Worm (Caenorhabditis elegans): ENCODE measurements around the gene lim-8.

The lim-8 gene

DNA sequence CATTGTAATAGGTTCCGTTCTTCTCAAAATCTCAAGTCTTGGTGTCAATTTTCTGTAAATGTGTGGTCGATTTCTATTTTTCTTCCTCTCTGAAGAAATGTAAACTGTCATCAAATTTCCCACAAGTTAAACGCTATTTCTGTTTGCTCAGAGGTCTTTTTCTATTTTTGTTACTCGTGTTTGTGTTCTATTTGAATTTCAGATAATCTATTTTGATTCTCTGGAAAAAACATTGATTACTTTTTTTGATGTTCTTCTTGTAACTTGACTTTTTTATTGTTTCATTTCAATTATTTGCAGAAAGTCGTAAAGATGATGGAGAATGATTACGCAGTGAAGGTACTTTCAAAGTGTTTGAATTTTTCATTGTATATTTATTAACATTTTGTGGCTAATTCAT is at the start of gene lim-8:
lim-8 (plus strand) TSS at position 301 of the 400 bp plus-strand sequence.
- TF ChIP-seq nhr-2 (tag; optimal IDR thresholded peaks at IDR 0.05), result no peak
- no peak for TF ChIP-seq lsy-2 (tag; optimal IDR thresholded peaks at IDR 0.05)
- no peak for TF ChIP-seq sem-2 (GFP tag; optimal IDR thresholded peaks at IDR 0.05)
- no peak for TF ChIP-seq ztf-11 (tag; optimal IDR thresholded peaks at IDR 0.05)
- TF ChIP-seq snpc-4 (tag; optimal IDR thresholded peaks at IDR 0.05), result no peak
- TF ChIP-seq lin-13 (tag; optimal IDR thresholded peaks at IDR 0.05), result no peak
- TF ChIP-seq sptf-1 (tag; optimal IDR thresholded peaks at IDR 0.05), result no peak
- TF ChIP-seq ham-2 (GFP tag; optimal IDR thresholded peaks at IDR 0.05), result no peak
- TF ChIP-seq cnd-1 (tag; optimal IDR thresholded peaks at IDR 0.05), result no peak
- TF ChIP-seq zip-8 (tag; optimal IDR thresholded peaks at IDR 0.05), result no peak
- TF ChIP-seq nhr-237 (tag; optimal IDR thresholded peaks at IDR 0.05), result no peak
- TF ChIP-seq mab-5 (tag; optimal IDR thresholded peaks at IDR 0.05), result no peak
- TF ChIP-seq ceh-39 (tag; optimal IDR thresholded peaks at IDR 0.05), result no peak
- no peak for TF ChIP-seq nhr-76 (tag; optimal IDR thresholded peaks at IDR 0.05)
- no peak for TF ChIP-seq blmp-1 (tag; optimal IDR thresholded peaks at IDR 0.05)
- TF ChIP-seq ceh-43 (GFP tag; optimal IDR thresholded peaks at IDR 0.05), result no peak
- no peak for TF ChIP-seq ces-1 (GFP tag; optimal IDR thresholded peaks at IDR 0.05)
- TF ChIP-seq tbx-8 (GFP tag; optimal IDR thresholded peaks at IDR 0.05), result no peak
- no peak for TF ChIP-seq unc-120 (tag; optimal IDR thresholded peaks at IDR 0.05; ENCODE audit: poor library complexity, severe bottlenecking)
- TF ChIP-seq nhr-12 (tag; optimal IDR thresholded peaks at IDR 0.05), result no peak

DNA sequence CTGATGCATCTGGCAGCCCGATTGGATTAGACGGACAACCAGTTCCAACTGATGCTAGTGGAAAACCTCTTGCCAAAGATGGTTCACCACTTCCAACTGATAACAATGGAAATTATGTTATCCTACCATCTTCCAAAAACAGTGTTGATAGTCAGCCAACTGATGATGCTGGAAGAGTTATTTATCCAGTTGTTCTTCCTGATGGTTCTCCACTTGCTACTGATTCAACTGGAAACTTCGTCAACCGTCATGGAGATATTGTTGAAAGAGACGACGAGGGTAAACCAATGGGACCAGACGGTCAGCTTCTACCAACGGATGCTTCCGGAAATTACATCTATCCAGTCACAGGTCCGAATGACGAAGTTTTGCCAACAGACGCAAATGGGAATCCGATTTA is 45.8 kb upstream of the lim-8 start:
- TF ChIP-seq M03D4.4 (tag; optimal IDR thresholded peaks at IDR 0.05) (no peak), elt-3 (tag; optimal IDR thresholded peaks at IDR 0.05) (no peak), unc-62 (GFP tag; optimal IDR thresholded peaks at IDR 0.05) (no peak), sem-2 (GFP tag; optimal IDR thresholded peaks at IDR 0.05) (no peak), nhr-28 (tag; optimal IDR thresholded peaks at IDR 0.05) (no peak), ham-2 (GFP tag; optimal IDR thresholded peaks at IDR 0.05) (no peak), elt-1 (tag; optimal IDR thresholded peaks at IDR 0.05; ENCODE audit: borderline replicate concordance, insufficient read depth) (no peak), mab-5 (tag; optimal IDR thresholded peaks at IDR 0.05) (no peak), bed-3 (GFP tag; optimal IDR thresholded peaks at IDR 0.05) (no peak), ceh-83 (GFP tag; optimal IDR thresholded peaks at IDR 0.05) (no peak), hlh-1 (tag; optimal IDR thresholded peaks at IDR 0.05) (no peak), ceh-39 (tag; optimal IDR thresholded peaks at IDR 0.05) (no peak), lin-32 (GFP tag; optimal IDR thresholded peaks at IDR 0.05) (no peak), drap-1 (GFP tag; optimal IDR thresholded peaks at IDR 0.05) (no peak), blmp-1 (tag; optimal IDR thresholded peaks at IDR 0.05) (no peak), pha-4 (tag; optimal IDR thresholded peaks at IDR 0.05) (no peak), unc-120 (tag; optimal IDR thresholded peaks at IDR 0.05; ENCODE audit: poor library complexity, severe bottlenecking) (no peak)

DNA sequence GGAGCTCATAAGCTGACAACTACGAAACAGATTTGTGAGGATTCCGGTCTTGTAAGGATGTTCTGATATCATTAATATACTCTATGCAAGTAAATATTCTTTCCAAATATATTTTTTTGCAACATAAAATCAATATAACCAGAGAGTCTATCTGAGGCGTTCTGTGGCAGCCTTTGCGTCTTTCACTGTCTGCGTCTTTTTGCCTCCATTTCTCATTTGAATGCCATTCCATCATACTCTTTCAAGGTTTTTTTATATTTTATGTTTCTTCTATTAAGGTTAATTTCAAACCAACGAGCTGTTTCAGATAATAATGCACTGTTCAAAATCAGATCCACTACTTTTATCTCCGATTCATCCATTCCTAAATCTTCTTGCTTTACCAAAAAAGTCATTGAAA is 7.3 kb upstream of the lim-8 start, which contains the start of gene R05H11.1:
R05H11.1 (plus strand) TSS at position 301 of the 400 bp plus-strand sequence.
- no peak for TF ChIP-seq mls-2 (tag; optimal IDR thresholded peaks at IDR 0.05)
- TF ChIP-seq lsy-2 (tag; optimal IDR thresholded peaks at IDR 0.05), result no peak
- TF ChIP-seq snpc-4 (tag; optimal IDR thresholded peaks at IDR 0.05), result no peak
- TF ChIP-seq ceh-39 (tag; optimal IDR thresholded peaks at IDR 0.05), result no peak

DNA sequence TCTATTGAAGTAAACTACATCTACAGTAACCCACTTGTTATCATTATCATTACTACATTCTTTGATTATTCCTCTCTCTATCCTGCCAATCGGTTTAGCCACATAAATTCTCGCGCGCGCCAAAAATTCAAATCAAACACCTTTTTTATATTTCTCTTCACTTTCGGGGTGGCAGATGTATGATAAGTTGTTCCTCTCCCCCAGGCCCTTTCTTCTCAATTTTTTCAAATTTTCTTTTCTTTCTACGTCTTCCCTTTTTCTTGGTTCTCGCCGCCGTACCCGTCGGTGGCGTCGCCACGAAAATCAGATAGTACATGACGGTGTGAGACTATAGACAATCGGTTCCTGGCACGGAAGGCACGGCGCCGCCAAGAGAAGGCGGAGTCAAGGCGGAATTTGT is 4.6 kb upstream of the lim-8 start, which contains the start of gene R05H11.2:
R05H11.2 (plus strand) TSS at position 333 of the 400 bp plus-strand sequence.
- TF ChIP-seq nhr-2 (tag; optimal IDR thresholded peaks at IDR 0.05), result no peak
- TF ChIP-seq unc-39 (tag; optimal IDR thresholded peaks at IDR 0.05), result no peak
- no peak for TF ChIP-seq ztf-11 (tag; optimal IDR thresholded peaks at IDR 0.05)
- TF ChIP-seq lsy-2 (tag; optimal IDR thresholded peaks at IDR 0.05), result no peak
- TF ChIP-seq M03D4.4 (tag; optimal IDR thresholded peaks at IDR 0.05), result no peak
- no peak for TF ChIP-seq nhr-76 (tag; optimal IDR thresholded peaks at IDR 0.05)
- TF ChIP-seq ham-2 (GFP tag; optimal IDR thresholded peaks at IDR 0.05), result no peak
- no peak for TF ChIP-seq drap-1 (GFP tag; optimal IDR thresholded peaks at IDR 0.05)
- no peak for TF ChIP-seq ceh-43 (GFP tag; optimal IDR thresholded peaks at IDR 0.05)
- no peak for TF ChIP-seq elt-3 (tag; optimal IDR thresholded peaks at IDR 0.05)
- no peak for TF ChIP-seq unc-120 (tag; optimal IDR thresholded peaks at IDR 0.05; ENCODE audit: poor library complexity, severe bottlenecking)
- no peak for TF ChIP-seq ces-1 (GFP tag; optimal IDR thresholded peaks at IDR 0.05)
- TF ChIP-seq pha-4 (tag; optimal IDR thresholded peaks at IDR 0.05), result no peak

Data from whole organism, mixed stage, embryonic.